Fruit fly (Drosophila melanogaster) whole organism, embryonic: ENCODE data around the gene CG7810.

Experiments
- Asciz ChIP-seq: fragments of 200-800 bp; sonication (Bioruptor generic); optimal IDR thresholded peaks from 2 replicates; lab custom pipeline; 2017; ENCODE audit warnings: missing biosample characterization, mild to moderate bottlenecking, missing genetic modification characterization, missing genetic modification reagents
- Awh ChIP-seq: fragments of 200-800 bp; sonication (Bioruptor generic); IDR thresholded peaks from 2 replicates; pipeline ENCODE4, ENCODE4 v1.3.6; 2022; ENCODE audit warnings: missing biosample characterization, missing genetic modification characterization
- Blimp-1 ChIP-seq: fragments of 200-800 bp; sonication (Bioruptor generic); optimal IDR thresholded peaks from 3 replicates; lab custom pipeline; 2018; ENCODE audit warnings: missing biosample characterization, missing genetic modification characterization, mild to moderate bottlenecking, moderate library complexity, missing genetic modification reagents
- BtbVII ChIP-seq: fragments of 200-800 bp; sonication (Bioruptor generic); optimal IDR thresholded peaks from 3 replicates; lab custom pipeline; 2017; ENCODE audit warnings: missing biosample characterization, mild to moderate bottlenecking, missing genetic modification characterization
- CG10321 ChIP-seq: fragments of 200-800 bp; sonication (Bioruptor generic); IDR thresholded peaks from 2 replicates; pipeline ENCODE4 v1.3.6; 2022; ENCODE audit warnings: missing biosample characterization, missing genetic modification characterization
- CG10654 ChIP-seq: fragments of 200-800 bp; sonication (Bioruptor generic); optimal IDR thresholded peaks from 2 replicates; lab custom pipeline; 2016; ENCODE audit warnings: missing biosample characterization, missing genetic modification characterization
- CG12155 ChIP-seq: fragments of 200-800 bp; sonication (Bioruptor generic); optimal IDR thresholded peaks from 3 replicates; lab custom pipeline; 2016; ENCODE audit warnings: missing biosample characterization, missing genetic modification characterization
- CG15269 ChIP-seq: fragments of 200-800 bp; sonication (Bioruptor generic); optimal IDR thresholded peaks from 2 replicates; lab custom pipeline; 2018; ENCODE audit warnings: missing biosample characterization, mild to moderate bottlenecking, missing genetic modification characterization, moderate library complexity
- CG17361 ChIP-seq: fragments of 200-800 bp; sonication (Bioruptor generic); IDR thresholded peaks from 3 replicates; pipeline ENCODE4 v1.3.6; 2022; ENCODE audit warnings: missing biosample characterization, missing genetic modification characterization
- CG18476 ChIP-seq: fragments of 200-800 bp; sonication (Bioruptor generic); optimal IDR thresholded peaks from 2 replicates; lab custom pipeline; 2016; ENCODE audit warnings: missing biosample characterization, mild to moderate bottlenecking, missing genetic modification characterization
- CG33557 ChIP-seq: fragments of 200-800 bp; sonication (Bioruptor generic); optimal IDR thresholded peaks from 2 replicates; lab custom pipeline; 2019; ENCODE audit warnings: missing biosample characterization, mild to moderate bottlenecking, missing genetic modification characterization, moderate library complexity
- CG34224 ChIP-seq: fragments of 200-800 bp; sonication (Bioruptor generic); IDR thresholded peaks from 3 replicates; pipeline ENCODE4 v1.3.6; 2022; ENCODE audit warnings: missing biosample characterization, missing genetic modification characterization; ENCODE audit not compliant: partially characterized antibody
- CG4820 ChIP-seq: fragments of 200-800 bp; sonication (Bioruptor generic); optimal IDR thresholded peaks from 3 replicates; lab custom pipeline; 2016; ENCODE audit warnings: missing biosample characterization, missing genetic modification characterization
- CG5180 ChIP-seq: fragments of 200-800 bp; sonication (Bioruptor generic); optimal IDR thresholded peaks from 3 replicates; lab custom pipeline; 2017; ENCODE audit warnings: missing biosample characterization, missing genetic modification characterization, mild to moderate bottlenecking, moderate library complexity, missing genetic modification reagents
- CG9437 ChIP-seq: fragments of 200-800 bp; sonication (Bioruptor generic); optimal IDR thresholded peaks from 2 replicates; lab custom pipeline; 2018; ENCODE audit warnings: missing biosample characterization, mild to moderate bottlenecking, missing genetic modification characterization
- CrebB ChIP-seq: fragments of 200-800 bp; sonication (Bioruptor generic); optimal IDR thresholded peaks from 3 replicates; lab custom pipeline; 2018; ENCODE audit warnings: missing biosample characterization, mild to moderate bottlenecking, missing genetic modification characterization
- Dip3 ChIP-seq: fragments of 200-800 bp; sonication (Bioruptor generic); optimal IDR thresholded peaks from 3 replicates; lab custom pipeline; 2016; ENCODE audit warnings: missing biosample characterization, missing genetic modification characterization
- Ets97D ChIP-seq: fragments of 200-800 bp; sonication (Bioruptor generic); optimal IDR thresholded peaks from 3 replicates; lab custom pipeline; 2016; ENCODE audit warnings: missing biosample characterization, missing genetic modification characterization
- GATAe ChIP-seq: fragments of 200-800 bp; sonication (Bioruptor generic); conservative IDR thresholded peaks from 2 replicates; pipeline ENCODE4 v1.3.6; 2022; ENCODE audit warnings: missing biosample characterization, missing genetic modification characterization
- Gsc ChIP-seq: fragments of 200-800 bp; sonication (Bioruptor generic); IDR thresholded peaks from 2 replicates; pipeline ENCODE4 v1.3.6; 2022; ENCODE audit warnings: missing biosample characterization, missing genetic modification characterization
- HmgZ ChIP-seq: fragments of 200-800 bp; sonication (Bioruptor generic); optimal IDR thresholded peaks from 2 replicates; lab custom pipeline; 2018; ENCODE audit warnings: missing biosample characterization, mild to moderate bottlenecking, missing genetic modification characterization
- Lhr ChIP-seq: fragments of 200-800 bp; sonication (Bioruptor generic); optimal IDR thresholded peaks from 3 replicates; lab custom pipeline; 2017; ENCODE audit warnings: mild to moderate bottlenecking, missing biosample characterization, missing genetic modification reagents, missing genetic modification characterization
- MESR4 ChIP-seq: fragments of 200-800 bp; sonication (Bioruptor generic); optimal IDR thresholded peaks from 2 replicates; lab custom pipeline; 2018; ENCODE audit warnings: missing biosample characterization, mild to moderate bottlenecking, missing genetic modification characterization, moderate library complexity
- Sry-δ ChIP-seq: fragments of 200-800 bp; sonication (Bioruptor generic); optimal IDR thresholded peaks from 2 replicates; lab custom pipeline; 2016; ENCODE audit warnings: missing biosample characterization, missing genetic modification characterization
- TFAM ChIP-seq: fragments of 200-800 bp; sonication (Bioruptor generic); optimal IDR thresholded peaks from 2 replicates; lab custom pipeline; 2017; ENCODE audit warnings: missing biosample characterization, missing genetic modification characterization, inconsistent platforms
- ab ChIP-seq: fragments of 200-800 bp; sonication (Bioruptor generic); optimal IDR thresholded peaks from 2 replicates; lab custom pipeline; 2016; ENCODE audit warnings: missing biosample characterization, missing genetic modification characterization
- chinmo ChIP-seq: fragments of 200-800 bp; sonication (Bioruptor generic); IDR thresholded peaks from 4 replicates; pipeline ENCODE4 v1.3.6; 2022; ENCODE audit warnings: missing biosample characterization, missing genetic modification characterization; ENCODE audit not compliant: partially characterized antibody
- chm ChIP-seq: fragments of 200-800 bp; sonication (Bioruptor generic); IDR thresholded peaks from 2 replicates; pipeline ENCODE4 v1.3.6; 2022; ENCODE audit warnings: missing biosample characterization, missing genetic modification characterization
- croc ChIP-seq: fragments of 200-800 bp; sonication (Bioruptor generic); conservative IDR thresholded peaks from 3 replicates; pipeline ENCODE4 v1.3.6; 2022; ENCODE audit warnings: missing biosample characterization, missing genetic modification characterization
- ems ChIP-seq: fragments of 200-800 bp; sonication (Bioruptor generic); optimal IDR thresholded peaks from 3 replicates; lab custom pipeline; 2016; ENCODE audit warnings: missing biosample characterization, missing genetic modification characterization
- eyg ChIP-seq: fragments of 200-800 bp; sonication (Bioruptor generic); optimal IDR thresholded peaks from 3 replicates; lab custom pipeline; 2016; ENCODE audit warnings: missing biosample characterization, missing genetic modification characterization
- fd3F ChIP-seq: fragments of 200-800 bp; sonication (Bioruptor generic); optimal IDR thresholded peaks from 2 replicates; lab custom pipeline; 2018; ENCODE audit warnings: missing biosample characterization, mild to moderate bottlenecking, missing genetic modification characterization, moderate library complexity
- gcm2 ChIP-seq: fragments of 200-800 bp; sonication (Bioruptor generic); optimal IDR thresholded peaks from 2 replicates; lab custom pipeline; 2016; ENCODE audit warnings: missing biosample characterization, missing genetic modification characterization
- gsb ChIP-seq: fragments of 200-800 bp; sonication (Bioruptor generic); IDR thresholded peaks from 2 replicates; pipeline ENCODE4 v1.3.6; 2022; ENCODE audit warnings: missing biosample characterization, missing genetic modification characterization
- gsb-n ChIP-seq: fragments of 200-800 bp; sonication (Bioruptor generic); optimal IDR thresholded peaks from 3 replicates; lab custom pipeline; 2018; ENCODE audit warnings: missing biosample characterization, mild to moderate bottlenecking, missing genetic modification characterization
- hkb ChIP-seq, 2 experiments: fragments of 200-800 bp in 1 of 2; fragments of >200 bp in 1 of 2; sonication (Bioruptor generic) in 1 of 2; IDR thresholded peaks in 1 of 2; optimal IDR thresholded peaks in 1 of 2; 2 replicates each; pipeline versions ENCODE4 v1.3.6 to Lab custom; 2017 to 2022; ENCODE audit warnings: missing biosample characterization in 1 of 2, missing genetic modification characterization in 1 of 2
- jigr1 ChIP-seq: fragments of 200-800 bp; sonication (Bioruptor generic); IDR thresholded peaks from 3 replicates; pipeline ENCODE4 v1.3.6; 2022; ENCODE audit warnings: missing biosample characterization, missing genetic modification characterization
- kah ChIP-seq: fragments of 200-800 bp; sonication (Bioruptor generic); optimal IDR thresholded peaks from 2 replicates; lab custom pipeline; 2018; ENCODE audit warnings: missing biosample characterization, mild to moderate bottlenecking, missing genetic modification characterization
- kay ChIP-seq: fragments of 200-800 bp; sonication (Bioruptor generic); optimal IDR thresholded peaks from 2 replicates; lab custom pipeline; 2016; ENCODE audit warnings: missing biosample characterization, missing genetic modification characterization
- lab ChIP-seq: fragments of 200-800 bp; sonication (Bioruptor generic); optimal IDR thresholded peaks from 3 replicates; lab custom pipeline; 2017; ENCODE audit warnings: missing biosample characterization, missing genetic modification characterization, mild to moderate bottlenecking, moderate library complexity, missing genetic modification reagents
- lilli ChIP-seq: fragments of 200-800 bp; sonication (Bioruptor generic); optimal IDR thresholded peaks from 3 replicates; lab custom pipeline; 2016; ENCODE audit warnings: missing biosample characterization, missing genetic modification characterization
- maf-S ChIP-seq: fragments of 200-800 bp; sonication (Bioruptor generic); optimal IDR thresholded peaks from 2 replicates; lab custom pipeline; 2016; ENCODE audit warnings: missing biosample characterization, missing genetic modification characterization
- nerfin-1 ChIP-seq: fragments of 200-800 bp; sonication (Bioruptor generic); optimal IDR thresholded peaks from 3 replicates; lab custom pipeline; 2019; ENCODE audit warnings: missing biosample characterization, mild to moderate bottlenecking, missing genetic modification characterization, moderate library complexity
- nerfin-2 ChIP-seq: fragments of 200-800 bp; sonication (Bioruptor generic); IDR thresholded peaks from 2 replicates; pipeline ENCODE4 v1.3.6; 2022; ENCODE audit warnings: missing biosample characterization, missing genetic modification characterization; ENCODE audit not compliant: partially characterized antibody
- pum ChIP-seq: fragments of 200-800 bp; sonication (Bioruptor generic); optimal IDR thresholded peaks from 2 replicates; lab custom pipeline; 2016; ENCODE audit warnings: missing biosample characterization, missing genetic modification characterization
- sc ChIP-seq, 3 experiments: fragments of >200 bp in 2 of 3; fragments of 200-800 bp in 1 of 3; sonication (Bioruptor generic) in 1 of 3; optimal IDR thresholded peaks; 2 replicates in 2 of 3; 3 replicates in 1 of 3; lab custom pipeline; 2017; ENCODE audit warnings: mild to moderate bottlenecking in 1 of 3, missing biosample characterization in 1 of 3, missing genetic modification characterization in 1 of 3, missing genetic modification reagents in 1 of 3
- ttk ChIP-seq: fragments of 200-800 bp; sonication (Bioruptor generic); IDR thresholded peaks from 2 replicates; pipeline ENCODE4 v2.1.2; 2022; ENCODE audit warnings: missing biosample characterization, missing genetic modification characterization
- wek ChIP-seq: fragments of 200-800 bp; sonication (Bioruptor generic); optimal IDR thresholded peaks from 3 replicates; lab custom pipeline; 2018; ENCODE audit warnings: missing biosample characterization, mild to moderate bottlenecking, missing genetic modification characterization, moderate library complexity

Gene CG7810

DNA sequence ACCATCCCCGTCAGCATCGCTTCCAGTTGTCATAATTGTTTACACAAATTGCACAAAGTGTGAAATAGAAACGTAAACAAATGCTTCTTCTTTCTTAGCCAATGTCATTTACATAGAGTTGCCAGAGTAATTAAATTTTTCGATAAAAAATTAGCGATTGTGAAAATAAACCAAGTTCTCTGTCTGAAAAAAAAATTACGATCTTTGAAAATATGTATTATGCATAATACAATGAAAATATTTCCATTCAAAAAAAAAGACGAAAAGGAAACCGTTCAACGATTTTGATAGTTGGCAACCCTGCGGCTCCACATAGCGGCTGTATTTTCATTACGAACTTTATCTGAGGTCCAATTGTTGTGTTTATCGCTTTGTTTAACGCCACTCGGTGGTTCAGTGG, at the start of gene CG7810, which contains the start of gene CG7806 (continued):
- TF ChIP-seq Sry-δ (GFP tag; lab: Kevin White, UChicago) = peak; percentile 76
- TF ChIP-seq ttk (GFP tag; lab: Robert Waterston, UW) = peak; percentile 91
- TF ChIP-seq CG15269 (tag; lab: Kevin White, UChicago) = peak; percentile 92
- peak; percentile 86 for TF ChIP-seq BtbVII (GFP tag; lab: Kevin White, UChicago)
- peak; percentile 87 for TF ChIP-seq Asciz (GFP tag; lab: Kevin White, UChicago)
- TF ChIP-seq ab (GFP tag; lab: Kevin White, UChicago) = peak; percentile 54
- peak; percentile 43; the same call in 1 of the 2 replicates for TF ChIP-seq GATAe (GFP tag; lab: Robert Waterston, UW)
- no peak for TF ChIP-seq sc (optimal IDR thresholded peaks at IDR 0.05; lab: Kevin White, UChicago)
- TF ChIP-seq sc (GFP tag; optimal IDR thresholded peaks at IDR 0.05; lab: Kevin White, UChicago) = peak; percentile 69
- TF ChIP-seq CG18476 (GFP tag; lab: Kevin White, UChicago) = peak; percentile 82
- TF ChIP-seq Lhr (GFP tag; lab: Kevin White, UChicago) = peak; percentile 77
- TF ChIP-seq wek (GFP tag; lab: Kevin White, UChicago) = peak; percentile 60
- TF ChIP-seq lilli (GFP tag; lab: Kevin White, UChicago) = peak; percentile 90
- TF ChIP-seq croc (GFP tag; lab: Robert Waterston, UW) = peak; percentile 75
- TF ChIP-seq CG10654 (GFP tag; lab: Kevin White, UChicago) = peak; percentile 86
- TF ChIP-seq Awh (GFP tag; lab: Robert Waterston, UW) = peak; percentile 80
- no peak; the same call in 2 of the 3 replicates for TF ChIP-seq jigr1 (GFP tag; lab: Robert Waterston, UW)
- TF ChIP-seq ems (GFP tag; lab: Kevin White, UChicago) = peak; percentile 83
- TF ChIP-seq chm (GFP tag; lab: Robert Waterston, UW) = peak; percentile 88
- TF ChIP-seq pum (GFP tag; lab: Kevin White, UChicago) = peak; percentile 85
- TF ChIP-seq MESR4 (GFP tag; lab: Kevin White, UChicago) = peak; percentile 56
- TF ChIP-seq Ets97D (GFP tag; lab: Kevin White, UChicago) = peak; percentile 82
- TF ChIP-seq CG17361 (GFP tag; lab: Robert Waterston, UW) = peak; percentile 87
- peak; percentile 93 for TF ChIP-seq HmgZ (tag; lab: Kevin White, UChicago)
- peak; percentile 83 for TF ChIP-seq CG12155
- peak; percentile 47; the same call in 1 of the 3 replicates for TF ChIP-seq CG34224 (GFP tag; lab: Robert Waterston, UW)
- peak; percentile 35 for TF ChIP-seq TFAM
- peak; percentile 88 for TF ChIP-seq maf-S (GFP tag; lab: Kevin White, UChicago)
- TF ChIP-seq lab = no peak
- TF ChIP-seq CG33557 = peak; percentile 84

DNA sequence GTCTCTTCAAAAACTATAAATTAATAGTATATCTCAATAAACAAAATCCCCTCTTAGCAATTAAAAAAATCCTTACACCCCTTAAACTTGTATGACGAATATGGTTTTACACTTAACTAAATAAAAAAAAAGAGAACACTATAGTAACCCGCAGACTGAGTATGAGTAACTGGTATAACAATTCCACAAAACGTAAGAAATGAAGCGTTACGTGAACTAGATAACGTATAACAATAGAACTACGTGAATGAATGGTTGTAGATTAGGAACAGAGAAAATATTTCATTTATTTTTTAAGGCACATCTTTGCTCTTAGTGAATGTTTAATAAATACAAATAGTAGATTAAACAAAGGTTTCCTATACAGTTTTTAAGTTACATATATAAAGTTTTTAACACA, 44.4 kb upstream of the CG7810 start:
- TF ChIP-seq gsb (GFP tag; lab: Robert Waterston, UW) = no peak
- TF ChIP-seq eyg = no peak
- no peak for TF ChIP-seq nerfin-1 (tag; lab: Kevin White, UChicago)
- no peak for TF ChIP-seq hkb (optimal IDR thresholded peaks at IDR 0.05; lab: Kevin White, UChicago)
- no peak for TF ChIP-seq hkb (GFP tag; IDR thresholded peaks at IDR 0.05; lab: Robert Waterston, UW)
- TF ChIP-seq CG10321 (GFP tag; lab: Robert Waterston, UW) = 0 out of 2 replicates have a peak, but pooled peaks have one; percentile 29
- TF ChIP-seq kay (GFP tag; lab: Kevin White, UChicago) = peak; percentile 35
- no peak for TF ChIP-seq kah
- no peak for TF ChIP-seq CG5180 (GFP tag; lab: Kevin White, UChicago)
- TF ChIP-seq CG4820 (GFP tag; lab: Kevin White, UChicago) = no peak
- no peak for TF ChIP-seq Gsc
- TF ChIP-seq chinmo (GFP tag; lab: Robert Waterston, UW) = 0 out of 4 replicates have a peak, but pooled peaks have one; percentile 46
- TF ChIP-seq CG9437 = peak; percentile 91
- no peak for TF ChIP-seq fd3F (GFP tag; lab: Kevin White, UChicago)
- TF ChIP-seq gcm2 = no peak
- no peak for TF ChIP-seq Blimp-1 (GFP tag; lab: Kevin White, UChicago)
- TF ChIP-seq gsb-n = no peak
- no peak for TF ChIP-seq Lhr (GFP tag; lab: Kevin White, UChicago)
- TF ChIP-seq nerfin-2 = no peak
- TF ChIP-seq CrebB (tag; lab: Kevin White, UChicago) = no peak
- TF ChIP-seq Dip3 (GFP tag; lab: Kevin White, UChicago) = no peak
